Worm (Caenorhabditis elegans) whole organism, L4/young adult: ENCODE measurements around the gene clp-1.

Experiments used
- W03F9.2 ChIP-seq: fragments of 150-350 bp; optimal IDR thresholded peaks from 2 replicates; lab custom pipeline; 2014; ENCODE audit warnings: missing biosample characterization, missing genetic modification characterization
- dao-5 ChIP-seq: sonication (generic microtip); optimal IDR thresholded peaks from 2 replicates; lab custom pipeline; 2016; ENCODE audit warnings: missing genotype, missing genetic modification characterization, moderate library complexity, missing compliant biosample characterization
- him-1 ChIP-seq: sonication (generic microtip); optimal IDR thresholded peaks from 2 replicates; lab custom pipeline; 2016; ENCODE audit warnings: missing genotype, missing genetic modification reagents, missing genetic modification characterization, missing compliant biosample characterization

Gene clp-1

DNA sequence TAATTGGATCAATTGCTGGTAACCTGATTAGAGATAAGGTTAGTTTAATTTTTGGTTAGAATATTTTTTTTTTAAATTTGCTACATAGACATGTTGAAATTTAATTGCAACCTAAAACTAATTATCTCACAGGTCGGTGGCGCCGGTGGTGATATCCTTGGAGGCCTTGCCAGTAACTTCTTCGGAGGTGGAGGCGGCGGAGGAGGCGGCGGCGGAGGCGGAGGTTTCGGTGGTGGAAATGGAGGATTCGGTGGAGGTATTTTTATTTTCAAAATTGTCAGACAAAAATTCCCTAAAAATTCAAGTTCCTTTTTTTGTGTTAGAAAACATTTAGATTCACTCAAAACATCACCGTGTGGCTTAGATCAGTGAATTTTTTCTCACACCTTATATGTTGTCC, 1.5 kb downstream of the clp-1 start:
- no peak for TF ChIP-seq W03F9.2 (tag; lab: Kevin White, UChicago)
- TF ChIP-seq him-1 (tag; lab: Kevin White, UChicago) = no peak
- no peak for TF ChIP-seq dao-5

- no peak for TF ChIP-seq W03F9.2 (tag; lab: Kevin White, UChicago)
- no peak for TF ChIP-seq dao-5
- no peak for TF ChIP-seq him-1 (tag; lab: Kevin White, UChicago)
These were observed 2.2 kb downstream of the clp-1 start for ce11 chrIII:7981938-7982337.

ce11 chrIII:7986585-7987171, 6.9 kb downstream of the clp-1 start, which contains the start of gene hrpk-2:
TSS of gene hrpk-2 (plus strand) at chrIII:7987121.
- TF ChIP-seq W03F9.2 (tag; lab: Kevin White, UChicago) (peak; percentile 20), him-1 (tag; lab: Kevin White, UChicago) (no peak)

ce11 chrIII:7996353-7996752, 16.6 kb downstream of the clp-1 start, which contains the start of gene npr-17:
TSS of gene npr-17 (minus strand) at chrIII:7996453.
- TF ChIP-seq dao-5 (no peak), W03F9.2 (tag; lab: Kevin White, UChicago) (no peak), him-1 (tag; lab: Kevin White, UChicago) (no peak)

DNA sequence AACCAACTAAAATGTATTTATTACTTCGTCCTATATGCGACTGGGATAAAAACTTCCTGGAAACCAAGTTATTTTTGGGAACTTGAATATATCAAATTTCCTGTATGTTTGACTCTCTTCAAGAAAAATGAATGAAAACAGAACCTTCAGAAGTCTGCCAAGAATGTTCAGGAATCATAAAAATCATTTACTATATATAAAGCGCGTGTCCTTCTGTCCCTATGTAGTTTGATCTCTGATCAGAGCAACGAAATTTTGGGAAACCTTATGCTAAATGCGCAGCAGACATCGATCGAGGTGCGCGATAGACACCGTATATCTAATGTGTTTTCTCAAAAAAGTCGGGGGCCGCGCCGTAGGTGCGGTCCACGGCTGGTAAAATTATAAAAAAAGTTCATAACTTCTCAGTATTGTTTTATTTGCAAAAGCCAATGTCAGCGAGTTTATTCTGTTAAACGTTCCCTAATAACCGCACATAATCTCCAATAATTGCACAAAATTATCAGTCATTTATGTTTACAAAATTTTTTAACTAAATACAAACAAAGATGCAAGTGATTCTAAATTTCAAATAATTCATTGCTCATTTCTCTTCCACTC, 17.8 kb downstream of the clp-1 start:
- TF ChIP-seq dao-5 = no peak
- TF ChIP-seq him-1 (tag; lab: Kevin White, UChicago) = no peak
- TF ChIP-seq W03F9.2 (tag; lab: Kevin White, UChicago) = no peak

ce11 chrIII:8001557-8001956, 21.8 kb downstream of the clp-1 start:
- TF ChIP-seq W03F9.2 (tag; lab: Kevin White, UChicago) = no peak
- TF ChIP-seq dao-5 = no peak
- TF ChIP-seq him-1 (tag; lab: Kevin White, UChicago) = no peak

ce11 chrIII:8004091-8004490, 24.3 kb downstream of the clp-1 start, which contains the start of gene C06G4.6:
TSS of gene C06G4.6 (plus strand) at chrIII:8004391.
- TF ChIP-seq dao-5 (no peak), him-1 (tag; lab: Kevin White, UChicago) (no peak), W03F9.2 (tag; lab: Kevin White, UChicago) (no peak)

DNA sequence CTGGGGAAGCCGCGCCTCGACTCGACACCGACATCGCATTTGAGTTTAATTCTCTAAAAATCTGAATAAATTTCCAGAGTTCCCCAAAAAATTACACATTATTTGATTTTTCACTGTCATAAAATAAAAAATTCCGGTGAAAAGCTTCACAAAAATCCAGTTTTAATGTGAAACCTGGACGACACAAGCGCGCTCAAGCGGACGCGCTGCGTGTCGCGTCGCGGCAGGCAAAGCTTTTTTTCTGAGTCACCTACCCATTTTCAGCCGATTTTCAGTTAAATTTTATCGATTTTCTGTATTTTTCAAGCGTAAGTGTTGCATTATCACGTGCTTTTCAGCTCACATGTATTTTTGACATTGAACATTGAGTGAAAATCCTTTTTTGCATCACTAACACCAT, 30.0 kb downstream of the clp-1 start, which contains the start of gene cit-1.1:
TSS of gene cit-1.1 (minus strand) at position 53 of the 400 bp plus-strand sequence.
- TF ChIP-seq W03F9.2 (tag; lab: Kevin White, UChicago) = peak; percentile 27
- no peak for TF ChIP-seq him-1 (tag; lab: Kevin White, UChicago)

- TF ChIP-seq W03F9.2 (tag; lab: Kevin White, UChicago) = no peak
- no peak for TF ChIP-seq dao-5
- TF ChIP-seq him-1 (tag; lab: Kevin White, UChicago) = no peak
These were observed 30.6 kb downstream of the clp-1 start, which contains the start of gene cit-1.2 for ce11 chrIII:8010260-8010822. TSS of gene cit-1.2 (plus strand) at chrIII:8010772.

- TF ChIP-seq him-1 (tag; lab: Kevin White, UChicago) (no peak), dao-5 (no peak), W03F9.2 (tag; lab: Kevin White, UChicago) (no peak)
These were observed 33.8 kb downstream of the clp-1 start for ce11 chrIII:8013582-8013981.

DNA sequence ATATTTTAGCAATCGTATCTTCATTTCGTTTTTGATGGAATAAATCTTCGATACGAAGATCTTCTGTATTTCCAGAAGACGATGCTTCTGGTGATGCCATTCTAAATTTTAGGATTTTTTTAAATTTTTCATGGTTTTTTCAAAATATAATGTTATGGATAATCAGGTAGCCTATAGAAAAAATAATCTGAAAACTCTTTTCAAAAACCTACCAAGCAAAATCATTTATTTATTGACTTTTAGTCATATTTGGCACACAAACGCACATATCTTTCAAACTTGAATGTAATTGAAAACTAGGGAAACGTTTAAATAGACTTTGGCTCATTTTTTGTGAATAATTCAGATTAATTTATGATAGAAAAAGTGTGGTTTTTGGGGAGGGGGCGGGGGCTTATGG, 36.7 kb downstream of the clp-1 start, which contains the start of gene F44B9.5:
TSS of gene F44B9.5 (minus strand) at position 101 of the 400 bp plus-strand sequence.
- no peak for TF ChIP-seq W03F9.2 (tag; lab: Kevin White, UChicago)
- no peak for TF ChIP-seq him-1 (tag; lab: Kevin White, UChicago)
- TF ChIP-seq dao-5 = no peak

DNA sequence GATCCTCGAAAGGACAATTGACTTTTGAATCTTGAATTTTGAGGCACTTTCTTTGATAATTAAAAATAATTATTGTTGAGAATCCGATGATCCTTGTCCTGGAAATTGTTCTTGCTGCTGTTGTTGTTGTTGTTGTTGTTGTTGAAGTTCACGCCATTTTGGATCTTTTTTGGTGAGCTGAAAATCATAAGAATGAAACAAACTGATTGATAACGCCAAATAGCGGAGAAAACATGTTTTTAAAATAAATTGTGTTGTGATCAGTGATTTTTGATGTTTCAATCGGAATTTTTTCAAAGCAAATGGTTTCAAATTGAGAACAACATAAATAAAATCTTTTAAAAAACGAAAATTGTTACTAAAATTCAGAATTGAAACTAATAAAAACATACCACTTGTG, 37.3 kb downstream of the clp-1 start:
- TF ChIP-seq W03F9.2 (tag; lab: Kevin White, UChicago) (no peak), him-1 (tag; lab: Kevin White, UChicago) (no peak), dao-5 (no peak)

ce11 chrIII:8020823-8021332, 41.1 kb downstream of the clp-1 start, which contains the start of gene lin-36:
TSS of gene lin-36 (minus strand) at chrIII:8020873.
- TF ChIP-seq him-1 (tag; lab: Kevin White, UChicago) = no peak
- TF ChIP-seq dao-5 = no peak
- TF ChIP-seq W03F9.2 (tag; lab: Kevin White, UChicago) = peak; percentile 72

DNA sequence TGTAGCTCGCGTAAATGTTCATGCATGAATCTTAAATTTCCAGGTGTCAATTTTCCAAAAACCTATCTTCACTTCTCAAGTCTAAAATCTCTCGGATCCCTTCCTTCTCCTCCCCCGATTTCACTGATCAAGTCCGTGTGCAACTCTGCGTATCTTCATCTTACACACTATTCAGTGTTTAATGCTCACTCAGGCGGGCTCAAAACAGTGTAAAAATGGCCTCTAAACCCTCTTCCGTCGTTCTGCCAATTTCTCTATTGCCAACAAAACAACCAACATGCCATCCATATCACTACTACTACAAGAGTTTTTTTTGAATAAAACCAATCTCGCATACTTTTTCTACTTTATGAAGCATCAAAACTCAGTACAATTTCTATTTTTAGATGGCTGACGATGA, 42.3 kb downstream of the clp-1 start, which contains the start of gene F44B9.2:
TSS of gene F44B9.2 (plus strand) at position 387 of the 400 bp plus-strand sequence.
- no peak for TF ChIP-seq him-1 (tag; lab: Kevin White, UChicago)
- TF ChIP-seq dao-5 = no peak
- TF ChIP-seq W03F9.2 (tag; lab: Kevin White, UChicago) = no peak
